Worm (Caenorhabditis elegans) whole organism, L2 larva: ENCODE results near the gene lrpc-1.
A peak's percentile ranks its signal among the peaks of the same experiment; 100 is the strongest.

ENCODE experiments used
- C34F6.9 ChIP-seq: fragments of 150-350 bp; optimal IDR thresholded peaks from 2 replicates; lab custom pipeline; 2014; ENCODE audit warnings: missing biosample characterization, missing genetic modification characterization
- R02D3.7 ChIP-seq: fragments of 150-350 bp; optimal IDR thresholded peaks from 2 replicates; lab custom pipeline; 2014; ENCODE audit warnings: missing biosample characterization, missing genetic modification characterization
- Y55F3AM.14 ChIP-seq: fragments of 200-800 bp; sonication (Bioruptor generic); optimal IDR thresholded peaks from 2 replicates; lab custom pipeline; 2018; ENCODE audit warnings: mild to moderate bottlenecking, missing genetic modification characterization, missing compliant biosample characterization
- ZK546.5 ChIP-seq: sonication (generic microtip); optimal IDR thresholded peaks from 2 replicates; lab custom pipeline; 2017; ENCODE audit warnings: missing biosample characterization, missing genetic modification characterization
- alr-1 ChIP-seq: fragments of 150-350 bp; optimal IDR thresholded peaks from 2 replicates; lab custom pipeline; 2014; ENCODE audit warnings: missing biosample characterization, missing genetic modification characterization
- aly-2 ChIP-seq: fragments of 150-350 bp; optimal IDR thresholded peaks from 2 replicates; lab custom pipeline; 2014; ENCODE audit warnings: missing biosample characterization, missing genetic modification characterization
- ama-1 ChIP-seq: fragments of 150-350 bp; optimal IDR thresholded peaks from 2 replicates; lab custom pipeline; 2018; ENCODE audit warnings: inconsistent platforms
- blmp-1 ChIP-seq: sonication (generic microtip); optimal IDR thresholded peaks from 2 replicates; lab custom pipeline; 2017; ENCODE audit warnings: missing genetic modification characterization, mild to moderate bottlenecking, missing compliant biosample characterization, antibody characterized with exemption, moderate library complexity; ENCODE audit not compliant: insufficient read depth
- ceh-16 ChIP-seq: fragments of 150-350 bp; optimal IDR thresholded peaks from 2 replicates; lab custom pipeline; 2014; ENCODE audit warnings: missing biosample characterization, missing genetic modification characterization
- ceh-82 ChIP-seq: fragments of 150-350 bp; optimal IDR thresholded peaks from 2 replicates; lab custom pipeline; 2014; ENCODE audit warnings: missing biosample characterization, missing genetic modification characterization
- crh-2 ChIP-seq: sonication (generic microtip); optimal IDR thresholded peaks from 2 replicates; lab custom pipeline; 2017; ENCODE audit warnings: missing biosample characterization, missing genetic modification characterization
- dmd-4 ChIP-seq: sonication (generic microtip); optimal IDR thresholded peaks from 2 replicates; lab custom pipeline; 2017; ENCODE audit warnings: missing biosample characterization, missing genetic modification characterization
- egl-27 ChIP-seq: sonication (generic microtip); optimal IDR thresholded peaks from 3 replicates; lab custom pipeline; 2017; ENCODE audit warnings: missing biosample characterization, missing genetic modification reagents, missing genetic modification characterization
- elt-1 ChIP-seq: fragments of 150-350 bp; optimal IDR thresholded peaks from 2 replicates; lab custom pipeline; 2014; ENCODE audit warnings: missing biosample characterization, missing genetic modification characterization
- elt-3 ChIP-seq: sonication (generic microtip); optimal IDR thresholded peaks from 2 replicates; lab custom pipeline; 2017; ENCODE audit warnings: missing biosample characterization, missing genetic modification characterization
- gmeb-1 ChIP-seq: fragments of 150-350 bp; optimal IDR thresholded peaks from 2 replicates; lab custom pipeline; 2014; ENCODE audit warnings: missing biosample characterization, missing genetic modification characterization
- lin-11 ChIP-seq: fragments of 150-350 bp; sonication (generic microtip); optimal IDR thresholded peaks from 2 replicates; lab custom pipeline; 2014; ENCODE audit warnings: missing biosample characterization, missing genetic modification characterization, inconsistent platforms, mixed read lengths
- lin-13 ChIP-seq: fragments of 150-350 bp; optimal IDR thresholded peaks from 2 replicates; lab custom pipeline; 2014; ENCODE audit warnings: missing biosample characterization, missing genetic modification reagents, missing genetic modification characterization
- lin-39 ChIP-seq: fragments of 150-350 bp; optimal IDR thresholded peaks from 2 replicates; lab custom pipeline; 2014; ENCODE audit warnings: missing biosample characterization, missing genetic modification reagents, missing genetic modification characterization
- lsy-2 ChIP-seq, 2 experiments: fragments of 150-350 bp in 1 of 2; sonication (generic microtip) in 1 of 2; optimal IDR thresholded peaks; 2 replicates each; lab custom pipeline; 2014 to 2017; ENCODE audit warnings: missing biosample characterization in 2 of 2, missing genetic modification characterization in 2 of 2
- mab-5 ChIP-seq: fragments of 150-350 bp; optimal IDR thresholded peaks from 2 replicates; lab custom pipeline; 2014; ENCODE audit warnings: missing biosample characterization, missing genetic modification characterization
- mbf-1 ChIP-seq: sonication (generic microtip); optimal IDR thresholded peaks from 2 replicates; lab custom pipeline; 2017; ENCODE audit warnings: missing biosample characterization, missing genetic modification characterization
- mdl-1 ChIP-seq, 2 experiments: fragments of 150-350 bp in 1 of 2; sonication (generic microtip) in 1 of 2; optimal IDR thresholded peaks; 2 replicates each; lab custom pipeline; 2017; ENCODE audit warnings: missing biosample characterization in 2 of 2, missing genetic modification characterization in 2 of 2
- nhr-11 ChIP-seq: fragments of 150-350 bp; optimal IDR thresholded peaks from 2 replicates; lab custom pipeline; 2014; ENCODE audit warnings: missing biosample characterization, missing genetic modification characterization
- nhr-12 ChIP-seq: fragments of 150-350 bp; optimal IDR thresholded peaks from 2 replicates; lab custom pipeline; 2014; ENCODE audit warnings: missing biosample characterization, missing genetic modification characterization
- nhr-129 ChIP-seq: fragments of 150-350 bp; optimal IDR thresholded peaks from 2 replicates; lab custom pipeline; 2014; ENCODE audit warnings: missing biosample characterization, missing genetic modification characterization
- nhr-21 ChIP-seq: fragments of 150-350 bp; optimal IDR thresholded peaks from 2 replicates; lab custom pipeline; 2014; ENCODE audit warnings: missing biosample characterization, missing genetic modification characterization
- nhr-23 ChIP-seq: fragments of 150-350 bp; optimal IDR thresholded peaks from 2 replicates; lab custom pipeline; 2014; ENCODE audit warnings: missing biosample characterization, missing genetic modification reagents, missing genetic modification characterization
- nhr-237 ChIP-seq: fragments of 150-350 bp; optimal IDR thresholded peaks from 2 replicates; lab custom pipeline; 2014; ENCODE audit warnings: missing biosample characterization, missing genetic modification characterization
- nhr-25 ChIP-seq: fragments of 150-350 bp; sonication (generic microtip); optimal IDR thresholded peaks from 3 replicates; lab custom pipeline; 2014; ENCODE audit warnings: missing biosample characterization, missing genetic modification characterization
- nhr-6 ChIP-seq: fragments of 150-350 bp; optimal IDR thresholded peaks from 2 replicates; lab custom pipeline; 2014; ENCODE audit warnings: missing biosample characterization, missing genetic modification characterization
- nhr-77 ChIP-seq: fragments of 150-350 bp; optimal IDR thresholded peaks from 2 replicates; lab custom pipeline; 2014; ENCODE audit warnings: missing biosample characterization, missing genetic modification characterization
- peb-1 ChIP-seq: fragments of 150-350 bp; optimal IDR thresholded peaks from 2 replicates; lab custom pipeline; 2014; ENCODE audit warnings: missing biosample characterization, missing genetic modification characterization
- sem-4 ChIP-seq: fragments of 150-350 bp; optimal IDR thresholded peaks from 2 replicates; lab custom pipeline; 2014; ENCODE audit warnings: missing biosample characterization, missing genetic modification reagents, missing genetic modification characterization
- skn-1 ChIP-seq: sonication (generic microtip); optimal IDR thresholded peaks from 2 replicates; lab custom pipeline; 2017; ENCODE audit warnings: missing biosample characterization, missing genetic modification characterization
- sma-3 ChIP-seq: sonication (generic microtip); optimal IDR thresholded peaks from 2 replicates; lab custom pipeline; 2016; ENCODE audit warnings: missing genetic modification reagents, missing genetic modification characterization, missing compliant biosample characterization
- sma-9 ChIP-seq, 2 experiments: fragments of 150-350 bp in 1 of 2; sonication (generic microtip) in 1 of 2; optimal IDR thresholded peaks; 2 replicates each; lab custom pipeline; 2014 to 2016; ENCODE audit warnings: missing genetic modification characterization in 2 of 2, mild to moderate bottlenecking in 1 of 2, missing biosample characterization in 1 of 2, missing compliant biosample characterization in 1 of 2, missing genetic modification reagents in 1 of 2, moderate library complexity in 1 of 2
- snpc-4 ChIP-seq: fragments of 150-350 bp; optimal IDR thresholded peaks from 2 replicates; lab custom pipeline; 2014; ENCODE audit warnings: missing biosample characterization, missing genetic modification characterization
- unc-39 ChIP-seq: fragments of 150-350 bp; optimal IDR thresholded peaks from 2 replicates; lab custom pipeline; 2014; ENCODE audit warnings: missing biosample characterization, missing genetic modification characterization
- unc-55 ChIP-seq: fragments of 150-350 bp; sonication (generic microtip); optimal IDR thresholded peaks from 3 replicates; lab custom pipeline; 2014; ENCODE audit warnings: missing biosample characterization, missing genetic modification reagents, missing genetic modification characterization
- unc-62 ChIP-seq: fragments of 150-350 bp; optimal IDR thresholded peaks from 2 replicates; lab custom pipeline; 2014; ENCODE audit warnings: missing biosample characterization, missing genetic modification reagents, missing genetic modification characterization
- zag-1 ChIP-seq: fragments of 150-350 bp; optimal IDR thresholded peaks from 2 replicates; lab custom pipeline; 2014; ENCODE audit warnings: missing biosample characterization, missing genetic modification characterization
- ztf-1 ChIP-seq: fragments of 200-800 bp; sonication (Bioruptor generic); conservative IDR thresholded peaks from 2 replicates; pipeline ENCODE4 v1.3.6; 2022; ENCODE audit warnings: missing genetic modification characterization, missing compliant biosample characterization
- ztf-11 ChIP-seq: sonication (generic microtip); optimal IDR thresholded peaks from 2 replicates; lab custom pipeline; 2017; ENCODE audit warnings: missing biosample characterization, missing genetic modification characterization
- ztf-4 ChIP-seq: fragments of 150-350 bp; optimal IDR thresholded peaks from 2 replicates; lab custom pipeline; 2014; ENCODE audit warnings: missing biosample characterization, missing genetic modification characterization

The lrpc-1 gene

ce11 chrV:5606255-5606654 lies 6.8 kb downstream of the lrpc-1 start, which contains the start of gene CD4.1:
TSS of gene CD4.1 (plus strand) at chrV:5606555.
- TF ChIP-seq zag-1 (no peak), egl-27 (tag; lab: Kevin White, UChicago) (no peak), mab-5 (tag; lab: Kevin White, UChicago) (no peak), nhr-11 (tag; lab: Kevin White, UChicago) (no peak), ztf-4 (tag; lab: Kevin White, UChicago) (no peak), Y55F3AM.14 (no peak)

ce11 chrV:5601263-5601662 lies 11.7 kb downstream of the lrpc-1 start, which contains the start of gene CD4.8:
TSS of gene CD4.8 (minus strand) at chrV:5601363.
- TF ChIP-seq skn-1 (tag; lab: Kevin White, UChicago) (no peak), sem-4 (tag; lab: Kevin White, UChicago) (no peak), egl-27 (tag; lab: Kevin White, UChicago) (no peak), lin-39 (tag; lab: Kevin White, UChicago) (no peak), alr-1 (tag; lab: Kevin White, UChicago) (no peak), blmp-1 (tag; lab: Kevin White, UChicago) (no peak), R02D3.7 (tag; lab: Kevin White, UChicago) (no peak), nhr-25 (tag; lab: Kevin White, UChicago) (no peak), ceh-82 (tag; lab: Kevin White, UChicago) (no peak), ama-1 (lab: Kevin White, UChicago) (no peak), nhr-237 (tag; lab: Kevin White, UChicago) (no peak), Y55F3AM.14 (no peak), crh-2 (tag; lab: Kevin White, UChicago) (no peak), sma-3 (GFP tag; lab: Kevin White, UChicago) (no peak), mbf-1 (tag; lab: Kevin White, UChicago) (no peak), mdl-1 (tag; optimal IDR thresholded peaks at IDR 0.05; lab: Kevin White, UChicago) (no peak), snpc-4 (tag; lab: Kevin White, UChicago) (no peak), lin-13 (GFP tag; lab: Kevin White, UChicago) (no peak), ztf-1 (no peak)

- TF ChIP-seq ama-1 (lab: Kevin White, UChicago) (no peak), ceh-82 (tag; lab: Kevin White, UChicago) (no peak), unc-62 (GFP tag; lab: Kevin White, UChicago) (no peak), nhr-21 (tag; lab: Kevin White, UChicago) (no peak), nhr-6 (tag; lab: Kevin White, UChicago) (no peak), mbf-1 (tag; lab: Kevin White, UChicago) (no peak), ztf-11 (tag; lab: Kevin White, UChicago) (no peak), nhr-25 (tag; lab: Kevin White, UChicago) (no peak), nhr-77 (tag; lab: Kevin White, UChicago) (no peak), Y55F3AM.14 (no peak), snpc-4 (tag; lab: Kevin White, UChicago) (peak; percentile 61), mab-5 (tag; lab: Kevin White, UChicago) (no peak), ztf-1 (no peak), elt-3 (no peak), ceh-16 (tag; lab: Kevin White, UChicago) (no peak), lsy-2 (tag; optimal IDR thresholded peaks at IDR 0.05; lab: Kevin White, UChicago) (peak in 1 of 2 experiments; percentile 58), crh-2 (tag; lab: Kevin White, UChicago) (no peak), unc-55 (GFP tag; lab: Kevin White, UChicago) (peak; percentile 56), aly-2 (no peak), alr-1 (tag; lab: Kevin White, UChicago) (no peak), lin-39 (tag; lab: Kevin White, UChicago) (no peak), nhr-129 (tag; lab: Kevin White, UChicago) (peak; percentile 1), nhr-12 (no peak), dmd-4 (tag; lab: Kevin White, UChicago) (no peak), elt-1 (tag; lab: Kevin White, UChicago) (no peak), egl-27 (tag; lab: Kevin White, UChicago) (no peak), nhr-11 (tag; lab: Kevin White, UChicago) (no peak), blmp-1 (tag; lab: Kevin White, UChicago) (no peak), lin-11 (tag; lab: Kevin White, UChicago) (no peak), ZK546.5 (no peak), sem-4 (tag; lab: Kevin White, UChicago) (no peak), gmeb-1 (tag; lab: Kevin White, UChicago) (peak; percentile 93), skn-1 (tag; lab: Kevin White, UChicago) (no peak), R02D3.7 (tag; lab: Kevin White, UChicago) (no peak), nhr-23 (tag; lab: Kevin White, UChicago) (no peak), ztf-4 (tag; lab: Kevin White, UChicago) (no peak), zag-1 (no peak), unc-39 (tag; lab: Kevin White, UChicago) (no peak), C34F6.9 (tag; lab: Kevin White, UChicago) (peak; percentile 36), mdl-1 (tag; optimal IDR thresholded peaks at IDR 0.05; lab: Kevin White, UChicago) (no peak), peb-1 (tag; lab: Kevin White, UChicago) (no peak), lin-13 (GFP tag; lab: Kevin White, UChicago) (peak; percentile 11), sma-9 (GFP tag; optimal IDR thresholded peaks at IDR 0.05; lab: Kevin White, UChicago) (no peak), sma-9 (tag; optimal IDR thresholded peaks at IDR 0.05; lab: Kevin White, UChicago) (no peak)
Observed at ce11 chrV:5596391-5597030, 16.5 kb downstream of the lrpc-1 start, which contains the start of gene zhit-1. TSS of gene zhit-1 (minus strand) at chrV:5596551.
